Fruit fly (Drosophila melanogaster) Kc167 (cell line): ENCODE data around the gene Prp5.

Experiments
- Myc ChIP-seq: fragments of >200 bp; optimal IDR thresholded peaks from 2 replicates; lab custom pipeline; 2017; ENCODE audit warnings: missing external identifiers
- Sin3A ChIP-seq: fragments of >200 bp; optimal IDR thresholded peaks from 2 replicates; lab custom pipeline; 2018; ENCODE audit warnings: missing external identifiers
- h ChIP-seq: fragments of >200 bp; optimal IDR thresholded peaks from 3 replicates; lab custom pipeline; 2018; ENCODE audit warnings: missing external identifiers
- insv ChIP-seq: fragments of >200 bp; optimal IDR thresholded peaks from 3 replicates; lab custom pipeline; 2018; ENCODE audit warnings: missing external identifiers
- psq ChIP-seq: fragments of >200 bp; optimal IDR thresholded peaks from 2 replicates; lab custom pipeline; 2017; ENCODE audit warnings: missing external identifiers
- ttk ChIP-seq: sonication (Bioruptor generic); optimal IDR thresholded peaks from 2 replicates; lab custom pipeline; 2017; ENCODE audit warnings: missing external identifiers

DNA sequence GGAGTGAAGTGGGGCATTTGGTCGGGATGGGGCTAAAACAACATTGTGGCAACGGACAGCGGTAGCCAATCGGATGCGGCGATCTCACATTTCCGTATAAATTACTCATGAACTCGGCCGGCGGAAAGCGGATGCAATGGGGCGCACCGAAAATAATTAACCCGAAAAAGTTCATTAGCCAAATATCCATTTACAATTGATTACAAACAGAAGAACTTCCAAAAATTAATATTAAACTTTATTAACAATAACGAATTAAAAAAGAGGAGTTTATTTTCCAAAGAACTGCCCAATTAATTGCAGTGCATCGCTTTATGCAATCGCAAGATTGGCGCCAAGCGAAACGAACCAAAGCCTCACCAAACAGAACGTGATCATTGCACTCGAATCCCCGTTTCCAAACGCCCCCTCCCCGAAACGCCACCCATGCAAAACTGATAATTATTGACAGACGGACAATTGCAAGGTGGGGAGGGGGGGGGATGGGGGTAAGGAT lies 31.1 kb upstream of the Prp5 start:
- TF ChIP-seq psq (lab: Kevin White, UChicago): no peak
- TF ChIP-seq Sin3A (lab: Kevin White, UChicago): no peak
- no peak for TF ChIP-seq h (lab: Kevin White, UChicago)
- no peak for TF ChIP-seq ttk (lab: Kevin White, UChicago)
- no peak for TF ChIP-seq insv (lab: Kevin White, UChicago)
- TF ChIP-seq Myc (lab: Kevin White, UChicago): no peak
